Fruit fly (Drosophila melanogaster): Measurements from ENCODE around the gene CG31213.

Gene CG31213

dm6 chr3R:19972598-19972997, at the start of gene CG31213:
Gene CG31213 (plus strand): TSS chr3R:19972898.
- TF ChIP-seq Sin3A (optimal IDR thresholded peaks at IDR 0.05) = no peak
- TF ChIP-seq insv (optimal IDR thresholded peaks at IDR 0.05) = no peak
- TF ChIP-seq Myc (optimal IDR thresholded peaks at IDR 0.05) = no peak
- no peak for TF ChIP-seq h (optimal IDR thresholded peaks at IDR 0.05)
- no peak for TF ChIP-seq psq (optimal IDR thresholded peaks at IDR 0.05)
- TF ChIP-seq ttk (optimal IDR thresholded peaks at IDR 0.05) = no peak

- TF ChIP-seq psq (optimal IDR thresholded peaks at IDR 0.05) (no peak), Sin3A (optimal IDR thresholded peaks at IDR 0.05) (no peak)
These were observed 48.4 kb upstream of the CG31213 start for dm6 chr3R:19924331-19924730.

dm6 chr3R:19925271-19925670, 47.4 kb upstream of the CG31213 start, which contains the start of gene CG4462:
Gene CG4462 (minus strand): TSS chr3R:19925371.
- TF ChIP-seq insv (optimal IDR thresholded peaks at IDR 0.05) (no peak), h (optimal IDR thresholded peaks at IDR 0.05) (no peak), psq (optimal IDR thresholded peaks at IDR 0.05) (no peak), Myc (optimal IDR thresholded peaks at IDR 0.05) (no peak), ttk (optimal IDR thresholded peaks at IDR 0.05) (no peak), Sin3A (optimal IDR thresholded peaks at IDR 0.05) (no peak)

- TF ChIP-seq Myc (optimal IDR thresholded peaks at IDR 0.05) = no peak
- TF ChIP-seq ttk (optimal IDR thresholded peaks at IDR 0.05) = no peak
- no peak for TF ChIP-seq h (optimal IDR thresholded peaks at IDR 0.05)
- no peak for TF ChIP-seq insv (optimal IDR thresholded peaks at IDR 0.05)
- no peak for TF ChIP-seq psq (optimal IDR thresholded peaks at IDR 0.05)
- TF ChIP-seq Sin3A (optimal IDR thresholded peaks at IDR 0.05) = no peak
These were observed 44.2 kb upstream of the CG31213 start, which contains the start of gene CG4459 for dm6 chr3R:19928544-19928943. Gene CG4459 (minus strand): TSS chr3R:19928644.

- no peak for TF ChIP-seq insv (optimal IDR thresholded peaks at IDR 0.05)
These were observed 41.6 kb upstream of the CG31213 start for dm6 chr3R:19930913-19931706.

dm6 chr3R:19932169-19932568, 40.5 kb upstream of the CG31213 start:
- TF ChIP-seq Myc (optimal IDR thresholded peaks at IDR 0.05) (no peak), h (optimal IDR thresholded peaks at IDR 0.05) (no peak), psq (optimal IDR thresholded peaks at IDR 0.05) (no peak), Sin3A (optimal IDR thresholded peaks at IDR 0.05) (no peak), ttk (optimal IDR thresholded peaks at IDR 0.05) (no peak), insv (optimal IDR thresholded peaks at IDR 0.05) (no peak)

dm6 chr3R:19934840-19935776, 37.6 kb upstream of the CG31213 start, which contains the start of gene mira:
Gene mira (minus strand): TSS chr3R:19935120.
- TF ChIP-seq ttk (optimal IDR thresholded peaks at IDR 0.05) (no peak), h (optimal IDR thresholded peaks at IDR 0.05) (no peak), insv (optimal IDR thresholded peaks at IDR 0.05) (no peak), psq (optimal IDR thresholded peaks at IDR 0.05) (no peak), Sin3A (optimal IDR thresholded peaks at IDR 0.05) (no peak), Myc (optimal IDR thresholded peaks at IDR 0.05) (no peak)

dm6 chr3R:19935777-19936125, 36.9 kb upstream of the CG31213 start:
- no peak for TF ChIP-seq Sin3A (optimal IDR thresholded peaks at IDR 0.05)
- no peak for TF ChIP-seq ttk (optimal IDR thresholded peaks at IDR 0.05)
- TF ChIP-seq insv (optimal IDR thresholded peaks at IDR 0.05) = no peak
- TF ChIP-seq Myc (optimal IDR thresholded peaks at IDR 0.05) = no peak
- no peak for TF ChIP-seq h (optimal IDR thresholded peaks at IDR 0.05)
- no peak for TF ChIP-seq psq (optimal IDR thresholded peaks at IDR 0.05)

dm6 chr3R:19938941-19939587, 33.6 kb upstream of the CG31213 start:
- no peak for TF ChIP-seq ttk (optimal IDR thresholded peaks at IDR 0.05)
- TF ChIP-seq Myc (optimal IDR thresholded peaks at IDR 0.05) = no peak
- TF ChIP-seq insv (optimal IDR thresholded peaks at IDR 0.05) = no peak
- no peak for TF ChIP-seq Sin3A (optimal IDR thresholded peaks at IDR 0.05)
- TF ChIP-seq h (optimal IDR thresholded peaks at IDR 0.05) = no peak
- no peak for TF ChIP-seq psq (optimal IDR thresholded peaks at IDR 0.05)

dm6 chr3R:19942312-19942711, 30.4 kb upstream of the CG31213 start, which contains the start of gene CG46042:
Gene CG46042 (minus strand): TSS chr3R:19942412.
- TF ChIP-seq Sin3A (optimal IDR thresholded peaks at IDR 0.05) (no peak), Myc (optimal IDR thresholded peaks at IDR 0.05) (no peak), psq (optimal IDR thresholded peaks at IDR 0.05) (no peak), h (optimal IDR thresholded peaks at IDR 0.05) (no peak), ttk (optimal IDR thresholded peaks at IDR 0.05) (no peak), insv (optimal IDR thresholded peaks at IDR 0.05) (no peak)

dm6 chr3R:19948143-19948542, 24.6 kb upstream of the CG31213 start, which contains the start of gene CG4783:
Gene CG4783 (plus strand): TSS chr3R:19948443.
- TF ChIP-seq insv (optimal IDR thresholded peaks at IDR 0.05) (no peak), Myc (optimal IDR thresholded peaks at IDR 0.05) (no peak), Sin3A (optimal IDR thresholded peaks at IDR 0.05) (no peak), ttk (optimal IDR thresholded peaks at IDR 0.05) (no peak), h (optimal IDR thresholded peaks at IDR 0.05) (no peak), psq (optimal IDR thresholded peaks at IDR 0.05) (no peak)

dm6 chr3R:19968695-19969094, 4.0 kb upstream of the CG31213 start:
- TF ChIP-seq h (optimal IDR thresholded peaks at IDR 0.05) (no peak), Myc (optimal IDR thresholded peaks at IDR 0.05) (no peak), psq (optimal IDR thresholded peaks at IDR 0.05) (no peak), Sin3A (optimal IDR thresholded peaks at IDR 0.05) (no peak), insv (optimal IDR thresholded peaks at IDR 0.05) (no peak), ttk (optimal IDR thresholded peaks at IDR 0.05) (no peak)
